Worm (Caenorhabditis elegans): ENCODE measurements around the gene exc-9.

The exc-9 gene

DNA sequence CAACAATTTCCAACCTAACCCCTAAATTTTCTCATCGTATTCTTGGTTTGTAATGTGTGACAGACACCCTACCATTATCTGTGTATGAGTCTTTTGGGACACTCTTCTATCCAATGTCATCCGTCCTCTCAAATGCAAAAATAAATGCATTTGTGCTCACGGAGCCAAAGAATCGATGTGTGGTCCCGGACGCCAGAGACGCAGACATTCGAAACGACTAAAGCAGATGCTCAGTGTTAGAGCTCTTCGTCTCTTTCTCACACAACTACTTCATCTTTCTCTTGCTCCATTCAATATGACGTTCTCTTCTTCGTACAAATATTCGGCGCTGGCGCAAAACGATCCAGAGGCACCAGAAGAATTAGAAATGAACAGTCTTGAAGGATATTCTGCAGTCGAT, 38.8 kb upstream of the exc-9 start, which contains the start of gene unc-24:
unc-24 (plus strand) TSS at position 283 of the 400 bp plus-strand sequence.
- TF ChIP-seq zag-1 (tag; optimal IDR thresholded peaks at IDR 0.05) (no peak), hmg-11 (tag; optimal IDR thresholded peaks at IDR 0.05) (peak; percentile 20), egl-5 (tag; optimal IDR thresholded peaks at IDR 0.05) (no peak), nfya-1 (tag; optimal IDR thresholded peaks at IDR 0.05; ENCODE audit: insufficient read depth) (peak; percentile 63), elt-2 (tag; optimal IDR thresholded peaks at IDR 0.05) (no peak), pha-4 (tag; optimal IDR thresholded peaks at IDR 0.05) (no peak), ama-1 (optimal IDR thresholded peaks at IDR 0.05) (no peak), nhr-237 (tag; optimal IDR thresholded peaks at IDR 0.05) (no peak), snpc-4 (tag; optimal IDR thresholded peaks at IDR 0.05) (no peak), lin-15B (tag; optimal IDR thresholded peaks at IDR 0.05) (peak; percentile 22), fkh-10 (GFP tag; optimal IDR thresholded peaks at IDR 0.05) (no peak), lin-39 (tag; optimal IDR thresholded peaks at IDR 0.05) (peak; percentile 74), pqm-1 (tag; optimal IDR thresholded peaks at IDR 0.05) (no peak), ZK546.5 (tag; optimal IDR thresholded peaks at IDR 0.05) (no peak), eor-1 (tag; optimal IDR thresholded peaks at IDR 0.05) (no peak), fos-1 (tag; optimal IDR thresholded peaks at IDR 0.05) (no peak), lsy-12 (tag; optimal IDR thresholded peaks at IDR 0.05) (no peak)

DNA sequence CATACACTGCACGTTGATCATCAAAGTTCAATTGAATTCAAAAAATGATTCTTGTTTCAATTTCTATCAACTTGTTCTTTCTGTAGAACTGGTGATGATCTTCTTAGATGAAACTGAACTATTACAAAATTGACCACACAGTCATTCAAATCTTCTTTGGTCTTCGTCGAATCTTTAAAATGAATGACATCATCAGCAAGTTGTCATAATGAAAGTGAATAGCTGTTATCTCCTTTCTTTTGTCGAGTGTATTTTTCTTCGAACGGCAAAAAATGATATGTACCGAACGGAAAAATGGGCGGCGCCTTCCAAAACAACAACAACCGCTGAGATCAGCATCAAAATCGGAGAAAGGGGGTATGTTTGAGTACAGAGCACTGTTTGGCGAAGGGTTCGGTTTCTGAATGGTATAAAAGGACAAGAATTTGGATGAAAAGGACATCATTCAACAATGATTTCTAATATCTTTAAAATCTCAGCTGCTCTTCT, 36.7 kb upstream of the exc-9 start, which contains the start of gene ora-1:
ora-1 (plus strand) TSS at position 439 of the 489 bp plus-strand sequence.
- peak; percentile 14 for TF ChIP-seq nhr-25 (tag; optimal IDR thresholded peaks at IDR 0.05)
- no peak for TF ChIP-seq R02D3.7 (tag; optimal IDR thresholded peaks at IDR 0.05)
- no peak for TF ChIP-seq elt-3 (tag; optimal IDR thresholded peaks at IDR 0.05)
- TF ChIP-seq unc-39 (tag; optimal IDR thresholded peaks at IDR 0.05): no peak

DNA sequence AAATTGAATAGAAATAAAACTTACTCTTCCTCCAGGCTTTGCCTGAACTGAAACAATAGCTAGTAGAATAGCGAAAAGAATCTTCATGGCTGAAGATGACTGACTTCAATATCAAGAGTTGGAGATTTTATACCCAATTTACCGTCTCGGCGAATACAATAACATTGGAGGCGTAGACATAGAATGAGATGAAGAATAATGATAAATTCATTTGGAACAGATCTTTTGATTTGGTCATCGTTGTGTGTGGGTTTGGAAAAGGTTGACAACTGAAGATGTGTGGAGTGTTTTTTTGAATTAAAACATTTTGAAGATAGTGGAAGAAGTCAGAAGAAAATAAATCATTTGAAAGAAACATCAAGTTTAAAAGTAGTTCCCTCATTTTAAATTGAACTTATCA, 35.4 kb upstream of the exc-9 start, which contains the start of gene F57H12.6:
F57H12.6 (minus strand) TSS at position 101 of the 400 bp plus-strand sequence.
- TF ChIP-seq ceh-82 (tag; optimal IDR thresholded peaks at IDR 0.05) (no peak), hmg-11 (tag; optimal IDR thresholded peaks at IDR 0.05) (no peak), zag-1 (tag; optimal IDR thresholded peaks at IDR 0.05) (no peak), lsy-12 (tag; optimal IDR thresholded peaks at IDR 0.05) (no peak), ztf-11 (tag; optimal IDR thresholded peaks at IDR 0.05) (no peak), eor-1 (tag; optimal IDR thresholded peaks at IDR 0.05) (no peak), fkh-10 (GFP tag; optimal IDR thresholded peaks at IDR 0.05) (no peak), daf-12 (tag; optimal IDR thresholded peaks at IDR 0.05) (no peak), pha-4 (tag; optimal IDR thresholded peaks at IDR 0.05) (no peak), nhr-25 (tag; optimal IDR thresholded peaks at IDR 0.05) (no peak), aly-2 (tag; optimal IDR thresholded peaks at IDR 0.05) (no peak), nhr-77 (tag; optimal IDR thresholded peaks at IDR 0.05) (no peak), fkh-2 (tag; optimal IDR thresholded peaks at IDR 0.05) (no peak), fos-1 (tag; optimal IDR thresholded peaks at IDR 0.05) (no peak), nhr-11 (tag; optimal IDR thresholded peaks at IDR 0.05) (no peak), lin-15B (tag; optimal IDR thresholded peaks at IDR 0.05) (no peak)

DNA sequence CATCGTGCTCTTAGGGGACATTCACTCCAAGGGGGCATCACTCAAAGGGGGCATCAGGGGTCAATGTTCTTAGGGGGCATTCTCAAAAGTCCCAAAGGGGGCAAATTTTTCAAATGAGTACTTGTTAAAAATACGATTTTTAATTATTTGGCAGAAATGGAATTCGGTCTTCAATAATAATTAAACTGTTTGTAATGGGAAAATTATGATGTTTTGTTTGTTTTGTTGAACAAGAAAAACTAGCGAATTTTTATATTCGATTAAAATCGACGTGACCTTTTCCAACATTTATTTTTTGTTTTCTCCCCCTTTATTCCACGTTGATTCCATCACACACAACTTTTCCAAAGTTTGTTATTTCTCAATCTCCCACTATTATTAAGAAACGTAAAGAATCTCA, 26.2 kb upstream of the exc-9 start, which contains the start of gene F57H12.5:
F57H12.5 (plus strand) TSS at position 301 of the 400 bp plus-strand sequence.
- TF ChIP-seq pqm-1 (tag; optimal IDR thresholded peaks at IDR 0.05) (no peak), lsy-12 (tag; optimal IDR thresholded peaks at IDR 0.05) (no peak), ceh-28 (tag; optimal IDR thresholded peaks at IDR 0.05) (no peak), jun-1 (tag; optimal IDR thresholded peaks at IDR 0.05) (no peak), fkh-10 (GFP tag; optimal IDR thresholded peaks at IDR 0.05) (no peak), tbx-2 (tag; optimal IDR thresholded peaks at IDR 0.05) (no peak), nhr-43 (tag; optimal IDR thresholded peaks at IDR 0.05; ENCODE audit: poor library complexity, severe bottlenecking) (no peak), R02D3.7 (tag; optimal IDR thresholded peaks at IDR 0.05) (no peak), nhr-23 (tag; optimal IDR thresholded peaks at IDR 0.05) (no peak), sea-2 (GFP tag; optimal IDR thresholded peaks at IDR 0.05) (no peak), elt-2 (tag; optimal IDR thresholded peaks at IDR 0.05) (no peak), elt-1 (tag; optimal IDR thresholded peaks at IDR 0.05) (no peak), egl-5 (tag; optimal IDR thresholded peaks at IDR 0.05) (no peak), ceh-9 (tag; optimal IDR thresholded peaks at IDR 0.05) (no peak)
